Worm (Caenorhabditis elegans): Measurements from ENCODE around the gene C33A12.4.

DNA sequence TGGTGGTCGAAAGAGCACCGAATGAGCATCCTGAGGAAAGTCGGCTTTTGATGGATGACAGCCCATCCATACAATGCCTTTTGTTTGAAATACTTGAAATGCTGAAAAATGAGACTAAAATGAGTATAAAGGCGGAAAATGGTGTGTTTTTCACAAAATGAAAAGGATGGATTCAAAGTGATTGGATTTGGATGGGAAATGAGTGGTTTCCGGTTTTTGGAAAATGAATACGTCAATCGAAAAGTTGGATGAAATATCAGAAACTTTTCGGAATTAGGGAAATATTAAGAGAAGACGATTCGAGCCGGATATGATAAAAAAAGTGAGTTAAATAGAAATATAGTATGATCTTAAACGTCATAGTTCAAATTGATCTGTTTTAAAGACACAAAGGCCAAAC, 43.0 kb downstream of the C33A12.4 start, which contains the start of gene F38E11.6:
- TF ChIP-seq F13C5.2 (tag; optimal IDR thresholded peaks at IDR 0.05) (no peak), ama-1 (optimal IDR thresholded peaks at IDR 0.05) (no peak), hmg-4 (GFP tag; optimal IDR thresholded peaks at IDR 0.05) (no peak), tbx-37 (GFP tag; conservative IDR thresholded peaks at IDR 0.05) (no peak), pes-1 (GFP tag; IDR thresholded peaks at IDR 0.05) (no peak), flt-1 (GFP tag; IDR thresholded peaks at IDR 0.05) (no peak), hmbx-1 (tag; optimal IDR thresholded peaks at IDR 0.05) (no peak), ceh-36 (tag; optimal IDR thresholded peaks at IDR 0.05) (no peak), aly-1 (tag; optimal IDR thresholded peaks at IDR 0.05) (no peak), tbx-11 (GFP tag; IDR thresholded peaks at IDR 0.05) (no peak), B0310.2 (tag; optimal IDR thresholded peaks at IDR 0.05) (no peak), ets-7 (tag; optimal IDR thresholded peaks at IDR 0.05) (no peak)
